Worm (Caenorhabditis elegans) whole organism, late embryonic: Measurements from ENCODE around the gene nhr-210.

Experiments used
- C08G9.2 ChIP-seq: sonication (generic microtip); optimal IDR thresholded peaks from 2 replicates; lab custom pipeline; 2016; ENCODE audit warnings: mild to moderate bottlenecking, missing genetic modification characterization, moderate library complexity, missing compliant biosample characterization
- C38D4.7 ChIP-seq: fragments of 200-800 bp; sonication (Bioruptor generic); optimal IDR thresholded peaks from 2 replicates; lab custom pipeline; 2018; ENCODE audit warnings: mild to moderate bottlenecking, missing genetic modification characterization, moderate library complexity, missing compliant biosample characterization
- K02D7.2 ChIP-seq: sonication (generic microtip); optimal IDR thresholded peaks from 2 replicates; lab custom pipeline; 2017; ENCODE audit warnings: mild to moderate bottlenecking, missing genetic modification characterization, missing compliant biosample characterization
- K09A11.1 ChIP-seq: sonication (generic microtip); optimal IDR thresholded peaks from 2 replicates; lab custom pipeline; 2017; ENCODE audit warnings: antibody characterized with exemption, mild to moderate bottlenecking, missing genetic modification characterization, missing compliant biosample characterization; ENCODE audit not compliant: insufficient read depth
- T23F11.4 ChIP-seq: fragments of 200-800 bp; sonication (Bioruptor generic); optimal IDR thresholded peaks from 2 replicates; lab custom pipeline; 2018; ENCODE audit warnings: mild to moderate bottlenecking, missing genetic modification characterization, missing compliant biosample characterization
- ahr-1 ChIP-seq: sonication (generic microtip); optimal IDR thresholded peaks from 2 replicates; lab custom pipeline; 2016; ENCODE audit warnings: missing genetic modification characterization, missing compliant biosample characterization
- ceh-14 ChIP-seq: sonication (generic microtip); optimal IDR thresholded peaks from 2 replicates; lab custom pipeline; 2016; ENCODE audit warnings: missing genotype, missing genetic modification characterization, missing compliant biosample characterization
- ceh-22 ChIP-seq: sonication (generic microtip); optimal IDR thresholded peaks from 2 replicates; lab custom pipeline; 2017; ENCODE audit warnings: missing biosample characterization, missing genetic modification characterization
- ceh-31 ChIP-seq: sonication (generic microtip); optimal IDR thresholded peaks from 2 replicates; lab custom pipeline; 2016; ENCODE audit warnings: missing genetic modification characterization, missing compliant biosample characterization
- ceh-34 ChIP-seq: sonication (generic microtip); optimal IDR thresholded peaks from 2 replicates; lab custom pipeline; 2016; ENCODE audit warnings: mild to moderate bottlenecking, missing genetic modification characterization, missing compliant biosample characterization
- ceh-48 ChIP-seq: sonication (generic microtip); optimal IDR thresholded peaks from 2 replicates; lab custom pipeline; 2016; ENCODE audit warnings: missing genetic modification characterization, inconsistent platforms, missing compliant biosample characterization
- ceh-6 ChIP-seq: fragments of 200-800 bp; sonication (Bioruptor generic); optimal IDR thresholded peaks from 2 replicates; lab custom pipeline; 2018; ENCODE audit warnings: mild to moderate bottlenecking, missing genetic modification characterization, missing compliant biosample characterization
- ceh-9 ChIP-seq: sonication (generic microtip); optimal IDR thresholded peaks from 2 replicates; lab custom pipeline; 2016; ENCODE audit warnings: mild to moderate bottlenecking, missing genetic modification characterization, inconsistent platforms, missing compliant biosample characterization
- dmd-4 ChIP-seq: sonication (generic microtip); optimal IDR thresholded peaks from 2 replicates; lab custom pipeline; 2016; ENCODE audit warnings: borderline replicate concordance, missing genetic modification characterization, missing compliant biosample characterization
- dve-1 ChIP-seq: sonication (generic microtip); optimal IDR thresholded peaks from 2 replicates; lab custom pipeline; 2017; ENCODE audit warnings: antibody characterized with exemption, mild to moderate bottlenecking, missing genetic modification characterization, missing compliant biosample characterization
- elt-2 ChIP-seq: sonication (generic microtip); optimal IDR thresholded peaks from 2 replicates; lab custom pipeline; 2016; ENCODE audit warnings: missing genetic modification reagents, missing genetic modification characterization, missing compliant biosample characterization
- elt-4 ChIP-seq: sonication (generic microtip); optimal IDR thresholded peaks from 2 replicates; lab custom pipeline; 2016; ENCODE audit warnings: missing genetic modification characterization, missing compliant biosample characterization
- ets-4 ChIP-seq: sonication (generic microtip); optimal IDR thresholded peaks from 2 replicates; lab custom pipeline; 2016; ENCODE audit warnings: missing genetic modification characterization, missing compliant biosample characterization
- fkh-10 ChIP-seq: fragments of 150-350 bp; optimal IDR thresholded peaks from 2 replicates; lab custom pipeline; 2014; ENCODE audit warnings: missing biosample characterization, missing genetic modification reagents, missing genetic modification characterization
- fkh-6 ChIP-seq: sonication (generic microtip); optimal IDR thresholded peaks from 2 replicates; lab custom pipeline; 2016; ENCODE audit warnings: missing genetic modification characterization, missing compliant biosample characterization
- hlh-13 ChIP-seq: fragments of 200-800 bp; sonication (Bioruptor generic); optimal IDR thresholded peaks from 2 replicates; lab custom pipeline; 2018; ENCODE audit warnings: mild to moderate bottlenecking, missing genetic modification characterization, missing compliant biosample characterization
- hlh-15 ChIP-seq: sonication (generic microtip); optimal IDR thresholded peaks from 2 replicates; lab custom pipeline; 2016; ENCODE audit warnings: missing genetic modification characterization, missing compliant biosample characterization
- hlh-30 ChIP-seq: sonication (generic microtip); optimal IDR thresholded peaks from 2 replicates; lab custom pipeline; 2017; ENCODE audit warnings: antibody characterized with exemption, missing genetic modification characterization, missing compliant biosample characterization; ENCODE audit not compliant: insufficient read depth
- hlh-8 ChIP-seq: sonication (generic microtip); optimal IDR thresholded peaks from 2 replicates; lab custom pipeline; 2016; ENCODE audit warnings: missing genotype, missing genetic modification characterization, missing compliant biosample characterization
- lim-6 ChIP-seq: sonication (generic microtip); optimal IDR thresholded peaks from 2 replicates; lab custom pipeline; 2016; ENCODE audit warnings: missing genetic modification characterization, missing compliant biosample characterization
- lin-11 ChIP-seq: fragments of 200-800 bp; sonication (Bioruptor generic); optimal IDR thresholded peaks from 2 replicates; lab custom pipeline; 2018; ENCODE audit warnings: mild to moderate bottlenecking, missing genetic modification characterization, missing compliant biosample characterization
- madf-2 ChIP-seq: sonication (generic microtip); optimal IDR thresholded peaks from 2 replicates; lab custom pipeline; 2017; ENCODE audit warnings: missing genetic modification characterization, missing compliant biosample characterization
- mec-3 ChIP-seq: sonication (generic microtip); optimal IDR thresholded peaks from 2 replicates; lab custom pipeline; 2016; ENCODE audit warnings: borderline replicate concordance, missing genetic modification characterization, missing compliant biosample characterization
- nhr-11 ChIP-seq: fragments of 150-350 bp; optimal IDR thresholded peaks from 2 replicates; lab custom pipeline; 2014; ENCODE audit warnings: missing biosample characterization, missing genetic modification characterization
- odd-2 ChIP-seq: sonication (generic microtip); optimal IDR thresholded peaks from 2 replicates; lab custom pipeline; 2017; ENCODE audit warnings: antibody characterized with exemption, mild to moderate bottlenecking, missing genetic modification characterization, missing compliant biosample characterization
- pqm-1 ChIP-seq: sonication (generic microtip); optimal IDR thresholded peaks from 2 replicates; lab custom pipeline; 2016; ENCODE audit warnings: missing genetic modification characterization, missing compliant biosample characterization
- pros-1 ChIP-seq: fragments of 150-350 bp; optimal IDR thresholded peaks from 2 replicates; lab custom pipeline; 2014; ENCODE audit warnings: missing biosample characterization, missing genetic modification reagents, missing genetic modification characterization
- ref-2 ChIP-seq: sonication (generic microtip); optimal IDR thresholded peaks from 2 replicates; lab custom pipeline; 2016; ENCODE audit warnings: missing genetic modification characterization, missing compliant biosample characterization
- sdc-2 ChIP-seq: sonication (generic microtip); optimal IDR thresholded peaks from 2 replicates; lab custom pipeline; 2016; ENCODE audit warnings: missing genotype, missing genetic modification characterization, missing compliant biosample characterization
- sox-4 ChIP-seq: sonication (generic microtip); optimal IDR thresholded peaks from 2 replicates; lab custom pipeline; 2017; ENCODE audit warnings: mild to moderate bottlenecking, missing genetic modification characterization, inconsistent platforms, missing compliant biosample characterization
- syd-9 ChIP-seq: sonication (generic microtip); optimal IDR thresholded peaks from 2 replicates; lab custom pipeline; 2016; ENCODE audit warnings: mild to moderate bottlenecking, missing genetic modification characterization, moderate library complexity, missing compliant biosample characterization
- tbx-7 ChIP-seq: sonication (generic microtip); optimal IDR thresholded peaks from 2 replicates; lab custom pipeline; 2016; ENCODE audit warnings: missing genotype, missing genetic modification characterization, missing compliant biosample characterization
- ttx-3 ChIP-seq: sonication (generic microtip); optimal IDR thresholded peaks from 2 replicates; lab custom pipeline; 2016; ENCODE audit warnings: missing genetic modification reagents, missing genetic modification characterization, missing compliant biosample characterization
- unc-42 ChIP-seq: sonication (generic microtip); optimal IDR thresholded peaks from 2 replicates; lab custom pipeline; 2016; ENCODE audit warnings: missing genotype, missing genetic modification characterization, missing compliant biosample characterization
- unc-55 ChIP-seq: sonication (generic microtip); optimal IDR thresholded peaks from 2 replicates; lab custom pipeline; 2017; ENCODE audit warnings: missing biosample characterization, missing genetic modification reagents, missing genetic modification characterization
- unc-86 ChIP-seq: sonication (generic microtip); optimal IDR thresholded peaks from 2 replicates; lab custom pipeline; 2016; ENCODE audit warnings: missing genetic modification characterization, missing compliant biosample characterization
- ztf-16 ChIP-seq: sonication (generic microtip); optimal IDR thresholded peaks from 2 replicates; lab custom pipeline; 2017; ENCODE audit warnings: missing genetic modification characterization, missing compliant biosample characterization

The nhr-210 gene

ce11 chrV:527602-528001 lies 8.3 kb upstream of the nhr-210 start, which contains the start of gene srw-108:
TSS of gene srw-108 (plus strand) at chrV:527902.
- TF ChIP-seq hlh-30 (tag; lab: Kevin White, UChicago) (no peak), ceh-34 (tag; lab: Kevin White, UChicago) (no peak), dve-1 (tag; lab: Kevin White, UChicago) (no peak), dmd-4 (tag; lab: Kevin White, UChicago) (no peak), C08G9.2 (no peak), ceh-48 (tag; lab: Kevin White, UChicago) (no peak), ceh-9 (no peak), odd-2 (tag; lab: Kevin White, UChicago) (no peak), sox-4 (tag; lab: Kevin White, UChicago) (no peak), ceh-6 (GFP tag; lab: Kevin White, UChicago) (no peak), mec-3 (tag; lab: Kevin White, UChicago) (no peak), unc-86 (tag; lab: Kevin White, UChicago) (no peak), hlh-15 (tag; lab: Kevin White, UChicago) (no peak)

ce11 chrV:525040-525439 lies 5.7 kb upstream of the nhr-210 start, which contains the start of gene R11G11.16:
TSS of gene R11G11.16 (minus strand) at chrV:525140.
- TF ChIP-seq nhr-11, result no peak

- TF ChIP-seq K02D7.2, result no peak
- no peak for TF ChIP-seq ets-4
- TF ChIP-seq sdc-2 (tag; lab: Kevin White, UChicago), result no peak
- no peak for TF ChIP-seq K09A11.1 (tag; lab: Kevin White, UChicago)
- no peak for TF ChIP-seq lin-11 (tag; lab: Kevin White, UChicago)
- no peak for TF ChIP-seq hlh-30 (tag; lab: Kevin White, UChicago)
- no peak for TF ChIP-seq unc-42 (tag; lab: Kevin White, UChicago)
- TF ChIP-seq elt-2 (tag; lab: Kevin White, UChicago), result no peak
- TF ChIP-seq ceh-14 (tag; lab: Kevin White, UChicago), result no peak
- no peak for TF ChIP-seq tbx-7
Observed at ce11 chrV:524058-524457, 4.7 kb upstream of the nhr-210 start, which contains the start of gene lipl-3. TSS of gene lipl-3 (minus strand) at chrV:524218.

- TF ChIP-seq odd-2 (tag; lab: Kevin White, UChicago) (no peak), ahr-1 (tag; lab: Kevin White, UChicago) (no peak), ceh-6 (GFP tag; lab: Kevin White, UChicago) (no peak), hlh-8 (no peak), madf-2 (tag; lab: Kevin White, UChicago) (no peak), elt-4 (no peak), T23F11.4 (GFP tag; lab: Kevin White, UChicago) (no peak), pros-1 (no peak), ref-2 (tag; lab: Kevin White, UChicago) (no peak), K02D7.2 (no peak), hlh-13 (GFP tag; lab: Kevin White, UChicago) (no peak), unc-55 (GFP tag; lab: Kevin White, UChicago) (no peak), fkh-6 (tag; lab: Kevin White, UChicago) (no peak), fkh-10 (GFP tag; lab: Kevin White, UChicago) (no peak), C38D4.7 (GFP tag; lab: Kevin White, UChicago) (no peak)
Observed at ce11 chrV:521517-521916, 2.2 kb upstream of the nhr-210 start, which contains the start of gene srw-107. TSS of gene srw-107 (minus strand) at chrV:521617.

ce11 chrV:512420-512819 lies 6.9 kb downstream of the nhr-210 start, which contains the start of gene srh-37:
TSS of gene srh-37 (minus strand) at chrV:512520.
- no peak for TF ChIP-seq ztf-16
- no peak for TF ChIP-seq ttx-3 (tag; lab: Kevin White, UChicago)
- no peak for TF ChIP-seq pqm-1 (tag; lab: Kevin White, UChicago)
- TF ChIP-seq ceh-22 (tag; lab: Kevin White, UChicago), result no peak
- no peak for TF ChIP-seq lim-6 (tag; lab: Kevin White, UChicago)
- no peak for TF ChIP-seq hlh-13 (GFP tag; lab: Kevin White, UChicago)
- TF ChIP-seq syd-9 (tag; lab: Kevin White, UChicago), result no peak
- TF ChIP-seq unc-86 (tag; lab: Kevin White, UChicago), result no peak
- TF ChIP-seq ceh-31 (tag; lab: Kevin White, UChicago), result no peak
- TF ChIP-seq ceh-34 (tag; lab: Kevin White, UChicago), result no peak
- TF ChIP-seq ahr-1 (tag; lab: Kevin White, UChicago), result no peak
